Fruit fly (Drosophila melanogaster) whole organism, pupa: Measurements from ENCODE around the gene Pld3.

Source experiments
- CG14655 ChIP-seq: fragments of 200-800 bp; sonication (Bioruptor generic); optimal IDR thresholded peaks from 3 replicates; lab custom pipeline; 2017; ENCODE audit warnings: mild to moderate bottlenecking, missing biosample characterization, missing genetic modification reagents, missing genetic modification characterization
- CG8159 ChIP-seq: fragments of 200-800 bp; sonication (Bioruptor generic); optimal IDR thresholded peaks from 3 replicates; lab custom pipeline; 2018; ENCODE audit warnings: missing biosample characterization, mild to moderate bottlenecking, missing genetic modification characterization, moderate library complexity
- CG9948 ChIP-seq: fragments of 200-800 bp; sonication (Bioruptor generic); optimal IDR thresholded peaks from 2 replicates; lab custom pipeline; 2018; ENCODE audit warnings: missing biosample characterization, mild to moderate bottlenecking, missing genetic modification characterization, moderate library complexity
- EcR ChIP-seq: fragments of 200-800 bp; sonication (Bioruptor generic); optimal IDR thresholded peaks from 3 replicates; lab custom pipeline; 2019; ENCODE audit warnings: missing biosample characterization, missing genetic modification characterization, mild to moderate bottlenecking, moderate library complexity, missing genetic modification reagents
- fd96Ca ChIP-seq: fragments of 200-800 bp; sonication (Bioruptor generic); IDR thresholded peaks from 3 replicates; pipeline ENCODE4 v1.3.6; 2022; ENCODE audit warnings: missing biosample characterization, missing genetic modification characterization
- gl ChIP-seq: fragments of 200-800 bp; sonication (Bioruptor generic); optimal IDR thresholded peaks from 2 replicates; lab custom pipeline; 2018; ENCODE audit warnings: missing biosample characterization, mild to moderate bottlenecking, missing genetic modification characterization
- rn ChIP-seq: fragments of 200-800 bp; sonication (Bioruptor generic); IDR thresholded peaks from 2 replicates; pipeline ENCODE4 v1.3.6; 2022; ENCODE audit warnings: missing biosample characterization, missing genetic modification characterization

dm6 chr2L:21168295-21169159 is 9.9 kb downstream of the Pld3 start, which contains the start of the genes mAcon1, CG43345 and CG43346:
- no peak for TF ChIP-seq rn (GFP tag; lab: Robert Waterston, UW)
- TF ChIP-seq CG14655 (GFP tag; lab: Kevin White, UChicago), result no peak
- no peak for TF ChIP-seq EcR
- peak; percentile 71 for TF ChIP-seq fd96Ca (GFP tag; lab: Robert Waterston, UW)
- TF ChIP-seq CG8159 (tag; lab: Kevin White, UChicago), result peak; percentile 76
- peak; percentile 17 for TF ChIP-seq gl (tag; lab: Kevin White, UChicago)
- peak; percentile 62 for TF ChIP-seq CG9948 (tag; lab: Kevin White, UChicago)
